Worm (Caenorhabditis elegans) whole organism, mixed stage, embryonic: ENCODE results near the gene cyp-13A10.
A peak's percentile ranks its signal among the peaks of the same experiment; 100 is the strongest.

ENCODE experiments used
- blmp-1 ChIP-seq: fragments of 150-350 bp; optimal IDR thresholded peaks from 2 replicates; lab custom pipeline; 2014; ENCODE audit warnings: missing biosample characterization, missing genetic modification characterization
- ceh-39 ChIP-seq: fragments of 150-350 bp; optimal IDR thresholded peaks from 2 replicates; lab custom pipeline; 2014; ENCODE audit warnings: missing biosample characterization, missing genetic modification characterization
- ceh-43 ChIP-seq: fragments of 200-800 bp; sonication (Bioruptor generic); optimal IDR thresholded peaks from 2 replicates; lab custom pipeline; 2018; ENCODE audit warnings: mild to moderate bottlenecking, missing genetic modification characterization, moderate library complexity, missing compliant biosample characterization
- ceh-83 ChIP-seq: fragments of 200-800 bp; sonication (Bioruptor generic); optimal IDR thresholded peaks from 2 replicates; lab custom pipeline; 2018; ENCODE audit warnings: mild to moderate bottlenecking, missing genetic modification characterization, missing compliant biosample characterization
- ces-1 ChIP-seq: fragments of 150-350 bp; optimal IDR thresholded peaks from 2 replicates; lab custom pipeline; 2014; ENCODE audit warnings: missing biosample characterization, missing genetic modification reagents, missing genetic modification characterization
- cnd-1 ChIP-seq: fragments of 200-800 bp; sonication (Bioruptor generic); optimal IDR thresholded peaks from 2 replicates; lab custom pipeline; 2018; ENCODE audit warnings: mild to moderate bottlenecking, missing genetic modification characterization, missing compliant biosample characterization
- drap-1 ChIP-seq: fragments of 200-800 bp; sonication (Bioruptor generic); optimal IDR thresholded peaks from 3 replicates; lab custom pipeline; 2018; ENCODE audit warnings: mild to moderate bottlenecking, missing genetic modification characterization, missing compliant biosample characterization
- elt-1 ChIP-seq: sonication (generic microtip); optimal IDR thresholded peaks from 2 replicates; lab custom pipeline; 2017; ENCODE audit warnings: missing genetic modification characterization, mild to moderate bottlenecking, missing compliant biosample characterization, antibody characterized with exemption, moderate library complexity, borderline replicate concordance; ENCODE audit not compliant: insufficient read depth
- elt-3 ChIP-seq: fragments of 150-350 bp; optimal IDR thresholded peaks from 2 replicates; lab custom pipeline; 2014; ENCODE audit warnings: missing biosample characterization, missing genetic modification characterization
- flh-1 ChIP-seq: fragments of 200-800 bp; sonication (Bioruptor generic); optimal IDR thresholded peaks from 2 replicates; lab custom pipeline; 2018; ENCODE audit warnings: mild to moderate bottlenecking, missing genetic modification characterization, moderate library complexity, missing compliant biosample characterization
- ham-2 ChIP-seq: fragments of 200-800 bp; sonication (Bioruptor generic); optimal IDR thresholded peaks from 2 replicates; lab custom pipeline; 2018; ENCODE audit warnings: mild to moderate bottlenecking, missing genetic modification characterization, missing compliant biosample characterization
- hlh-1 ChIP-seq: fragments of 150-350 bp; optimal IDR thresholded peaks from 2 replicates; lab custom pipeline; 2014; ENCODE audit warnings: missing biosample characterization, missing genetic modification reagents, missing genetic modification characterization
- lin-32 ChIP-seq: fragments of 200-800 bp; sonication (Bioruptor generic); optimal IDR thresholded peaks from 2 replicates; lab custom pipeline; 2018; ENCODE audit warnings: mild to moderate bottlenecking, missing genetic modification characterization, missing compliant biosample characterization
- lsy-2 ChIP-seq: fragments of 150-350 bp; optimal IDR thresholded peaks from 2 replicates; lab custom pipeline; 2014; ENCODE audit warnings: missing biosample characterization, missing genetic modification characterization
- mab-5 ChIP-seq: fragments of 150-350 bp; optimal IDR thresholded peaks from 2 replicates; lab custom pipeline; 2014; ENCODE audit warnings: missing biosample characterization, missing genetic modification characterization
- mep-1 ChIP-seq: fragments of 150-350 bp; optimal IDR thresholded peaks from 2 replicates; lab custom pipeline; 2017; ENCODE audit warnings: missing biosample characterization, missing genetic modification reagents, missing genetic modification characterization, inconsistent platforms
- mls-2 ChIP-seq: sonication (generic microtip); optimal IDR thresholded peaks from 2 replicates; lab custom pipeline; 2016; ENCODE audit warnings: mild to moderate bottlenecking, missing genetic modification characterization, moderate library complexity, missing compliant biosample characterization
- nhr-12 ChIP-seq: fragments of 150-350 bp; optimal IDR thresholded peaks from 2 replicates; lab custom pipeline; 2014; ENCODE audit warnings: missing biosample characterization, missing genetic modification characterization
- nhr-2 ChIP-seq: fragments of 150-350 bp; optimal IDR thresholded peaks from 2 replicates; lab custom pipeline; 2014; ENCODE audit warnings: missing biosample characterization, missing genetic modification characterization
- nhr-237 ChIP-seq: fragments of 150-350 bp; optimal IDR thresholded peaks from 2 replicates; lab custom pipeline; 2014; ENCODE audit warnings: missing biosample characterization, missing genetic modification characterization
- nhr-28 ChIP-seq: fragments of 150-350 bp; optimal IDR thresholded peaks from 2 replicates; lab custom pipeline; 2014; ENCODE audit warnings: missing biosample characterization, missing genetic modification characterization
- nhr-76 ChIP-seq: sonication (generic microtip); optimal IDR thresholded peaks from 2 replicates; lab custom pipeline; 2017; ENCODE audit warnings: missing biosample characterization, missing genetic modification characterization
- pha-4 ChIP-seq: fragments of 150-350 bp; optimal IDR thresholded peaks from 2 replicates; lab custom pipeline; 2018; ENCODE audit warnings: missing biosample characterization, missing genetic modification reagents, missing genetic modification characterization
- sem-2 ChIP-seq: fragments of 200-800 bp; sonication (Bioruptor generic); optimal IDR thresholded peaks from 2 replicates; lab custom pipeline; 2018; ENCODE audit warnings: mild to moderate bottlenecking, missing genetic modification characterization, missing compliant biosample characterization
- snpc-4 ChIP-seq: fragments of 150-350 bp; optimal IDR thresholded peaks from 2 replicates; lab custom pipeline; 2014; ENCODE audit warnings: missing biosample characterization, missing genetic modification characterization
- tbx-8 ChIP-seq: fragments of 200-800 bp; sonication (Bioruptor generic); optimal IDR thresholded peaks from 2 replicates; lab custom pipeline; 2018; ENCODE audit warnings: mild to moderate bottlenecking, missing genetic modification characterization, moderate library complexity, missing compliant biosample characterization
- unc-120 ChIP-seq: sonication (generic microtip); optimal IDR thresholded peaks from 2 replicates; lab custom pipeline; 2017; ENCODE audit warnings: missing genetic modification characterization, missing compliant biosample characterization; ENCODE audit not compliant: poor library complexity, severe bottlenecking
- unc-62 ChIP-seq: fragments of 150-350 bp; optimal IDR thresholded peaks from 2 replicates; lab custom pipeline; 2014; ENCODE audit warnings: missing biosample characterization, missing genetic modification reagents, missing genetic modification characterization
- zip-8 ChIP-seq: fragments of 150-350 bp; optimal IDR thresholded peaks from 2 replicates; lab custom pipeline; 2014; ENCODE audit warnings: missing biosample characterization, missing genetic modification characterization
- ztf-11 ChIP-seq: fragments of 150-350 bp; optimal IDR thresholded peaks from 2 replicates; lab custom pipeline; 2014; ENCODE audit warnings: missing biosample characterization, missing genetic modification characterization

cyp-13A10 gene

DNA sequence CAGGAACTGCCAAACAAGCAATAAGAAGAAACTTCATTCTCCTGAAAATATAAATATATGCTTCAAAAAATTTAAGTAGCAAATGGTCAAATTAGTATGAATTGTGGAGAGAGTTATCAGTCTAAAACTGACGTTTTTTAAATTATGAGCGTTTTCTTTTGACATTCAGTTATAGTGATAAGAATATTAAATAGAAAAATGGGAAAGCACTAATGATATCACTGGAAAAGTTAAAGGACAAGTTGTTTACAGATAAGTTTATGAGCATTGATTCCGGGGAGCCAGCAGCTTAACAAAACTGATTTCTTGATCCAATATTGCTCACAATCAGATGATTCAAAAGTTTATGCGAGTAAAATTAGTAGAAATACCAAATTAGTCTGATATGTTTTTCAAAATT, 2.3 kb downstream of the cyp-13A10 start, which contains the start of gene ZK1320.3:
TSS of gene ZK1320.3 (minus strand) at position 41 of the 400 bp plus-strand sequence.
- TF ChIP-seq nhr-12 (tag; lab: Kevin White, UChicago) (no peak), lin-32 (GFP tag; lab: Kevin White, UChicago) (no peak), nhr-237 (tag; lab: Kevin White, UChicago) (no peak), ces-1 (GFP tag; lab: Kevin White, UChicago) (no peak), pha-4 (tag; lab: Kevin White, UChicago) (no peak), unc-62 (GFP tag; lab: Kevin White, UChicago) (no peak), nhr-28 (tag; lab: Kevin White, UChicago) (no peak), sem-2 (GFP tag; lab: Kevin White, UChicago) (no peak), elt-3 (tag; lab: Kevin White, UChicago) (no peak), ceh-43 (GFP tag; lab: Kevin White, UChicago) (no peak), unc-120 (tag; lab: Kevin White, UChicago) (no peak)
- TF ChIP-seq, all 35 proteins: peak for 0

DNA sequence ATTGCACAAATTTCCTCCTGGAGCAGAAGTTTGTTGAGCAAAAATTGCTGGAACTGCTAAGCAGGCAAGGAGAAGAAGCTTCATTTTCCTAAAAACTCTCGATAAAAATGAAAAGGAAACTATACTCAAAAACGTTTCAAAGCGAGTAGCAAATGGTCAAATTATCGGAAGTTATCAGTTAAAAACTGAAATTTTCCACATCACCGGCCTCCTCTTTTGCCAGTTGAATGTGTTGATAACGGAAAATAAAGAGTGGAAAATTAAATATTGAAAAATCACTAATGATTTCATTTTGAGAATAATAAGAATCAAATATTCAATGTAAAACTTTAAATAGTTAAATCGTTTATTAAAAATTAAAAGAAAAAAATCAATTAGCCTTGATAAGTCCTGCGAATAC, 3.8 kb downstream of the cyp-13A10 start, which contains the start of gene ZK1320.2:
TSS of gene ZK1320.2 (minus strand) at position 88 of the 400 bp plus-strand sequence.
- no peak for TF ChIP-seq cnd-1 (tag; lab: Kevin White, UChicago)
- TF ChIP-seq ceh-39 (tag; lab: Kevin White, UChicago), result no peak
- TF ChIP-seq ceh-43 (GFP tag; lab: Kevin White, UChicago), result no peak
- TF ChIP-seq snpc-4 (tag; lab: Kevin White, UChicago), result no peak
- TF ChIP-seq mep-1, result no peak
- no peak for TF ChIP-seq nhr-28 (tag; lab: Kevin White, UChicago)
- TF ChIP-seq pha-4 (tag; lab: Kevin White, UChicago), result no peak
- no peak for TF ChIP-seq unc-62 (GFP tag; lab: Kevin White, UChicago)
- no peak for TF ChIP-seq nhr-76 (tag; lab: Kevin White, UChicago)
- TF ChIP-seq zip-8 (tag; lab: Kevin White, UChicago), result no peak
- TF ChIP-seq, all 35 proteins: peak for 0

DNA sequence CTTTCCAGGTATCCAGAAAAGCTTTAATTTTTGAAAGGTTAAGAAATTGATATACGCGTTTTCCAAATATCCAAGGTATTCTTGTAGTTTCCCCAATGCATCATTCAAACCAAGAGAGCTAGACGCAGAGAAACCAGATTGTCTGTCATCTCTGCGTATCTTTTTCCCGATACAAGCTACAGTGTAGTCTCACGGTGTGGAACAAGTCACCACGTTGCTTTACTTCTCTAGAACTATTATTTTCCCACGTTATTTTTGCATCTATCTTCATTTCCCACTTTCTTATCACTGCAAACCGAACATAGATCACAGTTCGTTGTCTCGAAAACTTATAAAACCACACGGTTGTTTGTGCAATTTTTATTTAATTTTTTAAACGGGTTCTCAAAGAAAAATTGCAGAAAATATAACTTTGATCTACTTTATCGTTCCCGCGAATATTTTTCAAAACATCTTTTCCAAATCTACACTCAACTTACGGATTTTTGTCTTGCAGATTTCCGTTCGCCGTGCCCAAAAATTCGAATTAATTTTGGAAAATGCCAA, 6.4 kb downstream of the cyp-13A10 start, which contains the start of gene gstk-1:
TSS of gene gstk-1 (plus strand) at position 496 of the 546 bp plus-strand sequence.
- TF ChIP-seq ztf-11 (tag; lab: Kevin White, UChicago) (no peak), ceh-83 (GFP tag; lab: Kevin White, UChicago) (no peak), hlh-1 (tag; lab: Kevin White, UChicago) (no peak), drap-1 (no peak), unc-62 (GFP tag; lab: Kevin White, UChicago) (no peak), flh-1 (GFP tag; lab: Kevin White, UChicago) (no peak), mls-2 (tag; lab: Kevin White, UChicago) (no peak), lsy-2 (no peak), tbx-8 (GFP tag; lab: Kevin White, UChicago) (no peak), mab-5 (no peak), nhr-28 (tag; lab: Kevin White, UChicago) (no peak)

DNA sequence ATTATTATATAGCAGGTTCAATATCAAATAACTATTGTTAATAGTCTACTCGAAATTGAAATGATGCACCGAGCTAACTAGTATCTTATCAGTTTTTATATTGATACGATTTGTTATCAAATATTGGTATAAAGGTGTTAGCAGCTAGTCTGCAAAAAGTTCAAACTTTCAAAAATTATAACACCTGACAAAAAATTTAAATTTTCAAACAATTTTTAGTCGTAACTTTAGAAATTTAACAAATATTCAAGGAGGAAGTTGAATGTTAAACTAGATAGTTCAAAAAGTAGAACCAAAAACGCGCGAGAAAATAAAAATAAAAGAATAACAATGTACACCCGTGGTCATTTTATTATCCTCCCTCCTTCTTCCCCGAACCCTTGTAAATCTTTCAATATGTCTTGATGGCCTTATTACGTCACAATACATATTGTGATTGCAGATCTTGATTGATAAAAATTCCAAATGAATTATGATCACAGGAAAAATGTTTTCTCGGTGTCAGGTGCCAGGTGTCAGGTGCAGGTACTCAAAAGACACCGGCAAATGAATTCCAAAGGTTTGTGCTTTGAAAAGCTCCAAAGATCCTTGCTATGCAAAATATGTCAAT, 7.0 kb downstream of the cyp-13A10 start, which contains the start of gene ZK1307.1:
TSS of gene ZK1307.1 (minus strand) at position 51 of the 610 bp plus-strand sequence.
- TF ChIP-seq ceh-43 (GFP tag; lab: Kevin White, UChicago) (no peak), unc-62 (GFP tag; lab: Kevin White, UChicago) (peak; percentile 39), elt-1 (tag; lab: Kevin White, UChicago) (peak; percentile 12), zip-8 (tag; lab: Kevin White, UChicago) (peak; percentile 69)

DNA sequence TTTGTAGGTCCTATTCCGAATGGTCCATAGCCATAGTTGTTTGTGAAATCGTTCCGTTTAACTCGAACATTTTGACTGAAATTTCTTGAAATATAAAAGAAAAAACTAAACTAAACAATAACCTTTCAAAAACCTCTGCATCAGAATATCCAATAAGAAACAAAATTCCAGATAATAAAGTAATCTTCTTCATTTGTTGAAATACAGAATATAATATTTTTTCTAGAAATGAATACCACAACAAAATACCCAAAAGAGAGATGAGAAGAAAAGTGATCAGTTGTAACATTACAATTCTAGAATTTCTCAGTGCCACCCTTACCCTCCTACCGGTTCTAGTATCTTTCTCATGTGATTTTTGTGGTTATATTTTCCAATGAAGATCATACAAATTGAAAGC, 9.0 kb downstream of the cyp-13A10 start, which contains the start of gene ZK1307.2:
TSS of gene ZK1307.2 (minus strand) at position 274 of the 400 bp plus-strand sequence.
- TF ChIP-seq mls-2 (tag; lab: Kevin White, UChicago), result no peak
- TF ChIP-seq nhr-2 (tag; lab: Kevin White, UChicago), result no peak
- no peak for TF ChIP-seq flh-1 (GFP tag; lab: Kevin White, UChicago)
- TF ChIP-seq ham-2 (GFP tag; lab: Kevin White, UChicago), result no peak
- no peak for TF ChIP-seq pha-4 (tag; lab: Kevin White, UChicago)
- no peak for TF ChIP-seq zip-8 (tag; lab: Kevin White, UChicago)
- TF ChIP-seq blmp-1 (tag; lab: Kevin White, UChicago), result no peak
- TF ChIP-seq, all 35 proteins: peak for 0
